Fruit fly (Drosophila melanogaster) whole organism, embryonic: ENCODE data around the gene Or94a.

Experiments
- CG10366 ChIP-seq: fragments of 200-800 bp; sonication (Bioruptor generic); IDR thresholded peaks from 2 replicates; pipeline ENCODE4 v1.3.6; 2022; ENCODE audit warnings: missing biosample characterization, missing genetic modification characterization
- CG11504 ChIP-seq: fragments of 200-800 bp; sonication (Bioruptor generic); optimal IDR thresholded peaks from 3 replicates; lab custom pipeline; 2019; ENCODE audit warnings: missing biosample characterization, mild to moderate bottlenecking, missing genetic modification characterization, moderate library complexity
- CG11696 ChIP-seq: fragments of 200-800 bp; sonication (Bioruptor generic); IDR thresholded peaks from 2 replicates; pipeline ENCODE4 v1.3.6; 2022; ENCODE audit warnings: missing biosample characterization, missing genetic modification characterization
- CG12942 ChIP-seq: fragments of 200-800 bp; sonication (Bioruptor generic); optimal IDR thresholded peaks from 3 replicates; lab custom pipeline; 2016; ENCODE audit warnings: missing biosample characterization, missing genetic modification characterization
- CG15269 ChIP-seq: fragments of 200-800 bp; sonication (Bioruptor generic); optimal IDR thresholded peaks from 2 replicates; lab custom pipeline; 2018; ENCODE audit warnings: missing biosample characterization, mild to moderate bottlenecking, missing genetic modification characterization, moderate library complexity
- CG16863 ChIP-seq: fragments of 200-800 bp; sonication (Bioruptor generic); optimal IDR thresholded peaks from 3 replicates; lab custom pipeline; 2016; ENCODE audit warnings: missing biosample characterization, missing genetic modification characterization
- CG17328 ChIP-seq: fragments of 200-800 bp; sonication (Bioruptor generic); IDR thresholded peaks from 2 replicates; pipeline ENCODE4 v1.3.6; 2022; ENCODE audit warnings: missing biosample characterization, missing genetic modification characterization
- CG17385 ChIP-seq: fragments of 200-800 bp; sonication (Bioruptor generic); optimal IDR thresholded peaks from 3 replicates; lab custom pipeline; 2018; ENCODE audit warnings: missing biosample characterization, mild to moderate bottlenecking, missing genetic modification characterization
- CG17829 ChIP-seq: fragments of 200-800 bp; optimal IDR thresholded peaks from 2 replicates; lab custom pipeline; 2019; ENCODE audit warnings: missing biosample characterization, mild to moderate bottlenecking, missing genetic modification characterization, moderate library complexity
- CG30403 ChIP-seq: fragments of 200-800 bp; sonication (Bioruptor generic); optimal IDR thresholded peaks from 3 replicates; lab custom pipeline; 2016; ENCODE audit warnings: missing biosample characterization, missing genetic modification characterization
- CG31441 ChIP-seq: fragments of 200-800 bp; sonication (Bioruptor generic); IDR thresholded peaks from 2 replicates; pipeline ENCODE4 v1.3.6; 2022; ENCODE audit warnings: missing biosample characterization, missing genetic modification characterization
- CG32772 ChIP-seq: fragments of 200-800 bp; sonication (Bioruptor generic); IDR thresholded peaks from 2 replicates; pipeline ENCODE4 v1.3.6; 2022; ENCODE audit warnings: missing biosample characterization, missing genetic modification characterization
- CG6254 ChIP-seq: fragments of 200-800 bp; sonication (Bioruptor generic); optimal IDR thresholded peaks from 3 replicates; lab custom pipeline; 2017; ENCODE audit warnings: mild to moderate bottlenecking, missing biosample characterization, missing genetic modification reagents, missing genetic modification characterization
- CG7271 ChIP-seq: fragments of 200-800 bp; sonication (Bioruptor generic); optimal IDR thresholded peaks from 2 replicates; lab custom pipeline; 2018; ENCODE audit warnings: missing biosample characterization, mild to moderate bottlenecking, missing genetic modification characterization, moderate library complexity
- CG7372 ChIP-seq: fragments of 200-800 bp; sonication (Bioruptor generic); IDR thresholded peaks from 2 replicates; pipeline ENCODE4 v1.3.6; 2022; ENCODE audit warnings: missing biosample characterization, missing genetic modification characterization
- CG7839 ChIP-seq: fragments of 200-800 bp; sonication (Bioruptor generic); optimal IDR thresholded peaks from 3 replicates; lab custom pipeline; 2018; ENCODE audit warnings: missing biosample characterization, mild to moderate bottlenecking, missing genetic modification characterization, moderate library complexity
- CG8924 ChIP-seq: fragments of 200-800 bp; optimal IDR thresholded peaks from 3 replicates; lab custom pipeline; 2019; ENCODE audit warnings: missing biosample characterization, mild to moderate bottlenecking, missing genetic modification characterization, moderate library complexity
- CG9609 ChIP-seq: fragments of 200-800 bp; sonication (Bioruptor generic); optimal IDR thresholded peaks from 3 replicates; lab custom pipeline; 2016; ENCODE audit warnings: missing biosample characterization, missing genetic modification characterization
- CG9932 ChIP-seq: fragments of 200-800 bp; sonication (Bioruptor generic); IDR thresholded peaks from 2 replicates; pipeline ENCODE4 v1.3.6; 2022; ENCODE audit warnings: missing biosample characterization, missing genetic modification characterization
- Chrac-16 ChIP-seq: fragments of 200-800 bp; sonication (Bioruptor generic); optimal IDR thresholded peaks from 3 replicates; lab custom pipeline; 2016; ENCODE audit warnings: missing biosample characterization, missing genetic modification characterization
- Fer2 ChIP-seq: fragments of 200-800 bp; sonication (Bioruptor generic); optimal IDR thresholded peaks from 2 replicates; lab custom pipeline; 2018; ENCODE audit warnings: missing biosample characterization, mild to moderate bottlenecking, missing genetic modification characterization, moderate library complexity
- HLHmδ ChIP-seq: fragments of 200-800 bp; sonication (Bioruptor generic); optimal IDR thresholded peaks from 2 replicates; lab custom pipeline; 2018; ENCODE audit warnings: missing biosample characterization, mild to moderate bottlenecking, missing genetic modification characterization, moderate library complexity
- Hsf ChIP-seq: fragments of 200-800 bp; sonication (Bioruptor generic); optimal IDR thresholded peaks from 3 replicates; lab custom pipeline; 2016; ENCODE audit warnings: missing biosample characterization, missing genetic modification characterization
- MBD-R2 ChIP-seq: fragments of 200-800 bp; sonication (Bioruptor generic); IDR thresholded peaks from 2 replicates; pipeline ENCODE4 v1.3.6; 2022; ENCODE audit warnings: missing biosample characterization, missing genetic modification characterization
- Mad ChIP-seq: fragments of 200-800 bp; sonication (Bioruptor generic); optimal IDR thresholded peaks from 2 replicates; lab custom pipeline; 2016; ENCODE audit warnings: missing biosample characterization, missing genetic modification characterization
- Oli ChIP-seq: fragments of 200-800 bp; sonication (Bioruptor generic); optimal IDR thresholded peaks from 2 replicates; lab custom pipeline; 2018; ENCODE audit warnings: missing biosample characterization, mild to moderate bottlenecking, missing genetic modification characterization, moderate library complexity
- Ravus ChIP-seq: fragments of 200-800 bp; sonication (Bioruptor generic); IDR thresholded peaks from 2 replicates; pipeline ENCODE4 v1.3.6; 2022; ENCODE audit warnings: missing biosample characterization, missing genetic modification characterization
- Vsx1 ChIP-seq: fragments of 200-800 bp; sonication (Bioruptor generic); optimal IDR thresholded peaks from 2 replicates; lab custom pipeline; 2017; ENCODE audit warnings: missing biosample characterization, mild to moderate bottlenecking, missing genetic modification characterization, missing genetic modification reagents
- ab ChIP-seq: fragments of 200-800 bp; sonication (Bioruptor generic); optimal IDR thresholded peaks from 2 replicates; lab custom pipeline; 2016; ENCODE audit warnings: missing biosample characterization, missing genetic modification characterization
- chif ChIP-seq, 2 experiments: fragments of 200-800 bp; sonication (Bioruptor generic); optimal IDR thresholded peaks; 3 replicates each; lab custom pipeline; 2016; ENCODE audit warnings: missing biosample characterization in 2 of 2, missing genetic modification characterization in 2 of 2
- crp ChIP-seq, 2 experiments: fragments of 200-800 bp; sonication (Bioruptor generic); optimal IDR thresholded peaks; 2 replicates in 1 of 2; 3 replicates in 1 of 2; lab custom pipeline; 2017; ENCODE audit warnings: missing biosample characterization in 2 of 2, missing genetic modification characterization in 2 of 2, mild to moderate bottlenecking in 1 of 2, moderate library complexity in 1 of 2
- dmrt11E ChIP-seq: fragments of 200-800 bp; sonication (Bioruptor generic); optimal IDR thresholded peaks from 3 replicates; lab custom pipeline; 2018; ENCODE audit warnings: missing biosample characterization, mild to moderate bottlenecking, missing genetic modification characterization, moderate library complexity
- dpn ChIP-seq, 2 experiments: fragments of 200-800 bp; sonication (Bioruptor generic); optimal IDR thresholded peaks; 3 replicates each; lab custom pipeline; 2016; ENCODE audit warnings: missing biosample characterization in 2 of 2, missing genetic modification characterization in 2 of 2
- dysf ChIP-seq: fragments of 200-800 bp; sonication (Bioruptor generic); IDR thresholded peaks from 3 replicates; pipeline ENCODE4 v1.3.6; 2022; ENCODE audit warnings: missing biosample characterization, missing genetic modification characterization
- esg ChIP-seq: fragments of 200-800 bp; sonication (Bioruptor generic); conservative IDR thresholded peaks from 2 replicates; pipeline ENCODE4 v1.3.6; 2022; ENCODE audit warnings: missing biosample characterization, missing genetic modification characterization
- ewg ChIP-seq: fragments of 200-800 bp; sonication (Bioruptor generic); optimal IDR thresholded peaks from 3 replicates; lab custom pipeline; 2017; ENCODE audit warnings: mild to moderate bottlenecking, missing biosample characterization, missing genetic modification reagents, missing genetic modification characterization
- fd96Cb ChIP-seq: fragments of 200-800 bp; sonication (Bioruptor generic); optimal IDR thresholded peaks from 2 replicates; lab custom pipeline; 2018; ENCODE audit warnings: missing biosample characterization, mild to moderate bottlenecking, missing genetic modification characterization, moderate library complexity
- gem ChIP-seq: fragments of 200-800 bp; sonication (Bioruptor generic); optimal IDR thresholded peaks from 2 replicates; lab custom pipeline; 2019; ENCODE audit warnings: missing biosample characterization, mild to moderate bottlenecking, missing genetic modification characterization, moderate library complexity
- gsb ChIP-seq: fragments of 200-800 bp; sonication (Bioruptor generic); IDR thresholded peaks from 2 replicates; pipeline ENCODE4 v1.3.6; 2022; ENCODE audit warnings: missing biosample characterization, missing genetic modification characterization
- klu ChIP-seq: fragments of 200-800 bp; sonication (Bioruptor generic); IDR thresholded peaks from 2 replicates; pipeline ENCODE4 v1.3.6; 2022; ENCODE audit warnings: missing biosample characterization, missing genetic modification characterization
- lab ChIP-seq: fragments of 200-800 bp; sonication (Bioruptor generic); optimal IDR thresholded peaks from 3 replicates; lab custom pipeline; 2017; ENCODE audit warnings: missing biosample characterization, missing genetic modification characterization, mild to moderate bottlenecking, moderate library complexity, missing genetic modification reagents
- luna ChIP-seq: fragments of 200-800 bp; sonication (Bioruptor generic); optimal IDR thresholded peaks from 2 replicates; lab custom pipeline; 2016; ENCODE audit warnings: missing biosample characterization, missing genetic modification characterization
- mam ChIP-seq: fragments of 200-800 bp; sonication (Bioruptor generic); optimal IDR thresholded peaks from 3 replicates; lab custom pipeline; 2016; ENCODE audit warnings: missing biosample characterization, missing genetic modification characterization
- phol ChIP-seq: fragments of 200-800 bp; sonication (Bioruptor generic); optimal IDR thresholded peaks from 3 replicates; lab custom pipeline; 2018; ENCODE audit warnings: missing biosample characterization, mild to moderate bottlenecking, missing genetic modification characterization, moderate library complexity
- rib ChIP-seq: fragments of 200-800 bp; sonication (Bioruptor generic); IDR thresholded peaks from 2 replicates; pipeline ENCODE4 v1.3.6; 2022; ENCODE audit warnings: missing biosample characterization, missing genetic modification characterization
- sens ChIP-seq: fragments of 200-800 bp; sonication (Bioruptor generic); peaks from one replicate; lab custom pipeline; 2016; ENCODE audit warnings: missing biosample characterization, missing genetic modification characterization
- seq ChIP-seq: fragments of 200-800 bp; sonication (Bioruptor generic); IDR thresholded peaks from 2 replicates; pipeline ENCODE4 v1.3.6; 2022; ENCODE audit warnings: missing biosample characterization, missing genetic modification characterization
- toy ChIP-seq: fragments of 200-800 bp; sonication (Bioruptor generic); IDR thresholded peaks from 2 replicates; pipeline ENCODE4 v1.3.6; 2022; ENCODE audit warnings: missing biosample characterization, missing genetic modification characterization
- trem ChIP-seq: fragments of 200-800 bp; optimal IDR thresholded peaks from 3 replicates; lab custom pipeline; 2019; ENCODE audit warnings: missing biosample characterization, mild to moderate bottlenecking, missing genetic modification characterization, moderate library complexity
- twi ChIP-seq: fragments of 200-800 bp; optimal IDR thresholded peaks from 2 replicates; lab custom pipeline; 2019; ENCODE audit warnings: missing biosample characterization, mild to moderate bottlenecking, missing genetic modification characterization, moderate library complexity
- tx ChIP-seq: fragments of 200-800 bp; sonication (Bioruptor generic); optimal IDR thresholded peaks from 2 replicates; lab custom pipeline; 2016; ENCODE audit warnings: missing biosample characterization, missing genetic modification characterization

The Or94a gene

DNA sequence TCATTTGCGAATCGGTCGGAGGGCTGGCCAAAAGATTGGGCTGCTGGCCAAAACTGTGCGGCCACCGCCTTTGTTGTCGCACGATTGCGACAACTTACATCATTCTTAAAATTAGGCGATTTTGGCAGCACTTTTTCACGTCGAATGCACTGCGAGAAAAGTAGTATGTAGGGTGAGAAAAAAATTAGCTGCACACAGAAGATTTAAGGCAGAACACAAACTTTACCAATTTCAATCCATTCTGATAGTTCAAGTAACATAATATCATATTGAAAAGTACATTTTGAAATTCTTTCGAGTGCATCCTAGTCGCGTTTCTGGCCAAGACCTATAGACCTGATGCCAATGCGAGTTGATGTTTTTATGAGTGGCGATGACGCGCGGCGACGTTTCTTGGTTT, 41.4 kb downstream of the Or94a start (continued):
- TF ChIP-seq dpn (GFP tag; optimal IDR thresholded peaks at IDR 0.05; lab: Kevin White, UChicago): peak; percentile 40 to 71
- TF ChIP-seq CG9932 (GFP tag; lab: Robert Waterston, UW): peak; percentile 90
- TF ChIP-seq Oli (tag; lab: Kevin White, UChicago): peak; percentile 32
- TF ChIP-seq rib: peak; percentile 50
- TF ChIP-seq MBD-R2 (GFP tag; lab: Robert Waterston, UW): peak; percentile 33; the same call in 1 of the 2 replicates
- TF ChIP-seq luna (GFP tag; lab: Kevin White, UChicago): peak; percentile 54
- TF ChIP-seq CG17328: 0 out of 2 replicates have a peak, but pooled peaks have one; percentile 39
- peak; percentile 32 for TF ChIP-seq CG16863 (GFP tag; lab: Kevin White, UChicago)
- TF ChIP-seq fd96Cb: peak; percentile 11
- peak; percentile 32 for TF ChIP-seq phol (tag; lab: Kevin White, UChicago)
- peak; percentile 4 for TF ChIP-seq dmrt11E (tag; lab: Kevin White, UChicago)
- TF ChIP-seq Fer2 (tag; lab: Kevin White, UChicago): no peak
- TF ChIP-seq CG10366 (GFP tag; lab: Robert Waterston, UW): peak; percentile 58
- TF ChIP-seq CG31441 (GFP tag; lab: Robert Waterston, UW): 0 out of 2 replicates have a peak, but pooled peaks have one; percentile 34
- TF ChIP-seq seq (GFP tag; lab: Robert Waterston, UW): peak; percentile 16; the same call in 1 of the 2 replicates
- TF ChIP-seq toy: peak; percentile 32; the same call in 1 of the 2 replicates
- TF ChIP-seq CG15269 (tag; lab: Kevin White, UChicago): peak; percentile 47
- peak; percentile 64 for TF ChIP-seq CG7839 (tag; lab: Kevin White, UChicago)
- TF ChIP-seq CG17385 (GFP tag; lab: Kevin White, UChicago): peak; percentile 1
- TF ChIP-seq CG12942 (GFP tag; lab: Kevin White, UChicago): no peak
- no peak for TF ChIP-seq ab (GFP tag; lab: Kevin White, UChicago)
- peak; percentile 65 for TF ChIP-seq CG9609 (GFP tag; lab: Kevin White, UChicago)
- no peak for TF ChIP-seq ewg (GFP tag; lab: Kevin White, UChicago)
- peak; percentile 70 for TF ChIP-seq mam (GFP tag; lab: Kevin White, UChicago)
- TF ChIP-seq trem: no peak
- TF ChIP-seq tx (GFP tag; lab: Kevin White, UChicago): peak; percentile 19
- peak; percentile 68 for TF ChIP-seq lab (GFP tag; lab: Kevin White, UChicago)
- TF ChIP-seq Hsf (GFP tag; lab: Kevin White, UChicago): peak; percentile 59
- TF ChIP-seq chif (GFP tag; optimal IDR thresholded peaks at IDR 0.05; lab: Kevin White, UChicago): peak; percentile 11 to 24
- 0 out of 2 replicates have a peak, but pooled peaks have one; percentile 36 for TF ChIP-seq CG32772 (GFP tag; lab: Robert Waterston, UW)
- TF ChIP-seq CG11696: 0 out of 2 replicates have a peak, but pooled peaks have one; percentile 23
- TF ChIP-seq sens (GFP tag; lab: Kevin White, UChicago): peak; percentile 81
- peak; percentile 54 for TF ChIP-seq CG11504
- TF ChIP-seq CG6254 (GFP tag; lab: Kevin White, UChicago): no peak
- no peak for TF ChIP-seq CG7271 (tag; lab: Kevin White, UChicago)
- TF ChIP-seq HLHmδ: no peak
- TF ChIP-seq CG7372 (GFP tag; lab: Robert Waterston, UW): peak; percentile 71
- peak; percentile 79; the same call in 2 of the 3 replicates for TF ChIP-seq dysf (GFP tag; lab: Robert Waterston, UW)
- TF ChIP-seq CG17829: no peak
- peak; percentile 67 for TF ChIP-seq gem
- TF ChIP-seq CG8924: peak; percentile 8
- TF ChIP-seq esg (GFP tag; lab: Robert Waterston, UW): peak; percentile 62
- TF ChIP-seq Chrac-16 (GFP tag; lab: Kevin White, UChicago): peak; percentile 53
- peak; percentile 43; the same call in 1 of the 2 replicates for TF ChIP-seq klu (GFP tag; lab: Robert Waterston, UW)
- peak; percentile 38 for TF ChIP-seq Ravus
- peak; percentile 3 for TF ChIP-seq Mad (GFP tag; lab: Kevin White, UChicago)
- peak; percentile 53; the same call in 1 of the 2 replicates for TF ChIP-seq gsb (GFP tag; lab: Robert Waterston, UW)
- TF ChIP-seq twi (tag; lab: Kevin White, UChicago): no peak
- peak; percentile 60 for TF ChIP-seq CG30403 (GFP tag; lab: Kevin White, UChicago)
- no peak for TF ChIP-seq crp (GFP tag; optimal IDR thresholded peaks at IDR 0.05; lab: Kevin White, UChicago)
- no peak for TF ChIP-seq Vsx1
